Fruit fly (Drosophila melanogaster): ENCODE results near the gene CG11686.

The CG11686 gene

dm6 chr3R:13274257-13274796, 14.2 kb downstream of the CG11686 start (continued):
- TF ChIP-seq CG4854 (GFP tag; optimal IDR thresholded peaks at IDR 0.05) (no peak), Drgx (GFP tag; IDR thresholded peaks at IDR 0.05) (0 out of 2 replicates have a peak, but pooled peaks have one; percentile 22), Mrtf (GFP tag; IDR thresholded peaks at IDR 0.05) (0 out of 3 replicates have a peak, but pooled peaks have one; percentile 42)

dm6 chr3R:13275473-13275872, 15.3 kb downstream of the CG11686 start:
- TF ChIP-seq pan (optimal IDR thresholded peaks at IDR 0.05) (no peak), pan (GFP tag; optimal IDR thresholded peaks at IDR 0.05 in 1 of 2, IDR thresholded peaks at IDR 0.05 in 1 of 2) (no peak), CG31224 (GFP tag; IDR thresholded peaks at IDR 0.05) (peak; percentile 52)

- TF ChIP-seq zfh1 (GFP tag; IDR thresholded peaks at IDR 0.05), result no peak
- TF ChIP-seq eve (GFP tag; optimal IDR thresholded peaks at IDR 0.05), result no peak
- peak; percentile 52 for TF ChIP-seq Blimp-1 (GFP tag; optimal IDR thresholded peaks at IDR 0.05)
- no peak for TF ChIP-seq CG14965 (GFP tag; optimal IDR thresholded peaks at IDR 0.05; ENCODE audit: borderline replicate concordance)
- no peak for TF ChIP-seq nau (GFP tag; optimal IDR thresholded peaks at IDR 0.05)
- TF ChIP-seq chinmo (GFP tag; IDR thresholded peaks at IDR 0.05; ENCODE audit: partially characterized antibody), result peak; percentile 53; the same call in 2 of the 4 replicates
- TF ChIP-seq Sin3A (optimal IDR thresholded peaks at IDR 0.05), result no peak
- TF ChIP-seq CG8388 (GFP tag; optimal IDR thresholded peaks at IDR 0.05), result peak; percentile 36
- peak; percentile 87 for TF ChIP-seq Deaf1 (tag; optimal IDR thresholded peaks at IDR 0.05)
- TF ChIP-seq br (optimal IDR thresholded peaks at IDR 0.05), result no peak
- TF ChIP-seq Dip2 (GFP tag; IDR thresholded peaks at IDR 0.05), result no peak
- TF ChIP-seq ind (GFP tag; optimal IDR thresholded peaks at IDR 0.05), result no peak
- TF ChIP-seq NfI (GFP tag; optimal IDR thresholded peaks at IDR 0.05), result no peak
- TF ChIP-seq Doc3 (GFP tag; IDR thresholded peaks at IDR 0.05; ENCODE audit: partially characterized antibody), result no peak
- no peak for TF ChIP-seq Sry-δ (GFP tag; optimal IDR thresholded peaks at IDR 0.05)
- TF ChIP-seq BEAF-32 (GFP tag; optimal IDR thresholded peaks at IDR 0.05), result peak; percentile 2
- TF ChIP-seq CG13775 (GFP tag; optimal IDR thresholded peaks at IDR 0.05), result no peak
- TF ChIP-seq kni (GFP tag; optimal IDR thresholded peaks at IDR 0.05), result no peak
- no peak for TF ChIP-seq CG15601 (tag; optimal IDR thresholded peaks at IDR 0.05)
- TF ChIP-seq CG9817 (tag; optimal IDR thresholded peaks at IDR 0.05), result no peak
- TF ChIP-seq kah (GFP tag; optimal IDR thresholded peaks at IDR 0.05), result no peak
- TF ChIP-seq Adf1 (GFP tag; IDR thresholded peaks at IDR 0.05), result peak; percentile 40; the same call in 1 of the 2 replicates
- TF ChIP-seq CG13894 (tag; optimal IDR thresholded peaks at IDR 0.05), result peak; percentile 100
- no peak for TF ChIP-seq NC2α (GFP tag; optimal IDR thresholded peaks at IDR 0.05)
- no peak for TF ChIP-seq CG8089 (GFP tag; optimal IDR thresholded peaks at IDR 0.05)
- no peak for TF ChIP-seq CG10321 (GFP tag; IDR thresholded peaks at IDR 0.05)
- no peak for TF ChIP-seq CG14710 (tag; optimal IDR thresholded peaks at IDR 0.05)
- TF ChIP-seq rib (GFP tag; IDR thresholded peaks at IDR 0.05), result 0 out of 2 replicates have a peak, but pooled peaks have one; percentile 24
- no peak for TF ChIP-seq ap (GFP tag; IDR thresholded peaks at IDR 0.05)
- peak; percentile 32 for TF ChIP-seq CG12769 (tag; optimal IDR thresholded peaks at IDR 0.05)
- TF ChIP-seq jing (GFP tag; optimal IDR thresholded peaks at IDR 0.05), result no peak
- no peak for TF ChIP-seq pfk (GFP tag; optimal IDR thresholded peaks at IDR 0.05)
- TF ChIP-seq CG17802 (tag; optimal IDR thresholded peaks at IDR 0.05), result no peak
- no peak for TF ChIP-seq crc (GFP tag; optimal IDR thresholded peaks at IDR 0.05)
These were observed 19.3 kb downstream of the CG11686 start, which contains the start of gene CG8630 for dm6 chr3R:13279419-13279818. Gene CG8630, plus strand, starts transcription at chr3R:13279721.

Measured in whole organism, embryonic.